Fruit fly (Drosophila melanogaster): ENCODE measurements around the gene CG6462.

Gene CG6462

DNA sequence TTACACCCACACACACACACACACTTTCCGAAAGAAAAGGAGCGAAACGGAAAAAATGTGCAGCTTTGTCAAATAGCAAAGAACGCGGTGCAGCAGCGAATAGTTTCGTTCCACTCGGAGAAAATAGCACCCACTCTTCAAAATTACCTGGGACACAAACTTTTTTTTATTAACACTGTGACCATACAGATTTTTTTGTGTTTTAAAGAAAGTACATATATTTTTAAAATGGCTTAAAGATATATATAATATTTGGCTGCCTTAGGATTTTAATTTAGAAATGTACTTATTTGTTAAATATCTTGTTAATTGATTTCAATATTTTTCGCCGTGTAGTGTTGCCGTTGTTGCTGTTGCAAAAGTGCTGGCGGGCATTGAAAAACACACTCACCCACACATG lies 47.5 kb downstream of the CG6462 start:
- peak; percentile 45 for TF ChIP-seq Gug (GFP tag; IDR thresholded peaks at IDR 0.05)
- TF ChIP-seq CG10631 (GFP tag; optimal IDR thresholded peaks at IDR 0.05) = peak; percentile 63
- peak; percentile 26 for TF ChIP-seq CG3032 (tag; optimal IDR thresholded peaks at IDR 0.05)
- no peak for TF ChIP-seq Eip93F (GFP tag; optimal IDR thresholded peaks at IDR 0.05)
- TF ChIP-seq CG4318 (GFP tag; optimal IDR thresholded peaks at IDR 0.05) = peak; percentile 56
- TF ChIP-seq pdm3 (GFP tag; optimal IDR thresholded peaks at IDR 0.05) = peak; percentile 46
- TF ChIP-seq CG6276 (GFP tag; optimal IDR thresholded peaks at IDR 0.05) = peak; percentile 19
- TF ChIP-seq CG34406 (GFP tag; optimal IDR thresholded peaks at IDR 0.05) = no peak
- no peak for TF ChIP-seq CG7368 (GFP tag; optimal IDR thresholded peaks at IDR 0.05)
- no peak for TF ChIP-seq dac (GFP tag; optimal IDR thresholded peaks at IDR 0.05)
- no peak for TF ChIP-seq Hr39 (GFP tag; optimal IDR thresholded peaks at IDR 0.05)
- no peak for TF ChIP-seq net (GFP tag; optimal IDR thresholded peaks at IDR 0.05)
- peak; percentile 19 for TF ChIP-seq CG10669 (GFP tag; optimal IDR thresholded peaks at IDR 0.05)
- peak; percentile 7 for TF ChIP-seq Sox14 (GFP tag; optimal IDR thresholded peaks at IDR 0.05)
- TF ChIP-seq fkh (GFP tag; optimal IDR thresholded peaks at IDR 0.05) = no peak
- no peak; the same call in 1 of the 2 replicates for TF ChIP-seq CG11294 (GFP tag; IDR thresholded peaks at IDR 0.05)
- peak; percentile 14 for TF ChIP-seq CG3919 (GFP tag; optimal IDR thresholded peaks at IDR 0.05)
- no peak for TF ChIP-seq CG16779 (tag; optimal IDR thresholded peaks at IDR 0.05)
- TF ChIP-seq cyc (GFP tag; optimal IDR thresholded peaks at IDR 0.05) = no peak
- peak; percentile 82 for TF ChIP-seq Eip78C (GFP tag)
- TF ChIP-seq CG32006 (GFP tag; optimal IDR thresholded peaks at IDR 0.05) = peak; percentile 72
- peak; percentile 6 for TF ChIP-seq esn (GFP tag; optimal IDR thresholded peaks at IDR 0.05)
- TF ChIP-seq CG15336 (GFP tag; IDR thresholded peaks at IDR 0.05) = peak; percentile 75
- peak; percentile 64 for TF ChIP-seq OdsH (GFP tag; optimal IDR thresholded peaks at IDR 0.05)
- no peak for TF ChIP-seq CG11762 (GFP tag; optimal IDR thresholded peaks at IDR 0.05; ENCODE audit: insufficient read depth)
- no peak for TF ChIP-seq CG1621 (tag; optimal IDR thresholded peaks at IDR 0.05)
- peak; percentile 25; the same call in 1 of the 3 replicates for TF ChIP-seq CG6163 (GFP tag; IDR thresholded peaks at IDR 0.05)
- TF ChIP-seq Hr4 (GFP tag; optimal IDR thresholded peaks at IDR 0.05) = peak; percentile 68
- TF ChIP-seq Blimp-1 (GFP tag; optimal IDR thresholded peaks at IDR 0.05) = no peak
- TF ChIP-seq CG11902 (GFP tag; optimal IDR thresholded peaks at IDR 0.05) = no peak
- TF ChIP-seq Eip75B (GFP tag; optimal IDR thresholded peaks at IDR 0.05) = peak; percentile 9
- no peak for TF ChIP-seq fd85E (GFP tag; optimal IDR thresholded peaks at IDR 0.05)
- TF ChIP-seq CG8319 (GFP tag; optimal IDR thresholded peaks at IDR 0.05) = no peak
- no peak for TF ChIP-seq Smox (GFP tag; optimal IDR thresholded peaks at IDR 0.05)
- peak; percentile 43 for TF ChIP-seq Ets96B (tag; optimal IDR thresholded peaks at IDR 0.05)
- TF ChIP-seq CG8119 (GFP tag; IDR thresholded peaks at IDR 0.05) = peak; percentile 73
- TF ChIP-seq Hr38 (GFP tag; optimal IDR thresholded peaks at IDR 0.05) = no peak
- TF ChIP-seq dsx (GFP tag; optimal IDR thresholded peaks at IDR 0.05; ENCODE audit: poor library complexity, severe bottlenecking) = no peak
- peak in 1 of 2 experiments; percentile 46 for TF ChIP-seq salr (GFP tag; optimal IDR thresholded peaks at IDR 0.05)
- TF ChIP-seq svp (GFP tag) = peak; percentile 38
- TF ChIP-seq achi (GFP tag; optimal IDR thresholded peaks at IDR 0.05) = peak; percentile 45
- no peak for TF ChIP-seq topi (GFP tag; optimal IDR thresholded peaks at IDR 0.05)
- peak; percentile 46 for TF ChIP-seq acj6 (GFP tag; optimal IDR thresholded peaks at IDR 0.05)
- TF ChIP-seq eg (GFP tag; IDR thresholded peaks at IDR 0.05) = no peak; the same call in 2 of the 3 replicates
- no peak for TF ChIP-seq CG9139 (GFP tag; optimal IDR thresholded peaks at IDR 0.05)
- TF ChIP-seq Sox15 (GFP tag; optimal IDR thresholded peaks at IDR 0.05) = no peak
- TF ChIP-seq lz (GFP tag; optimal IDR thresholded peaks at IDR 0.05) = no peak
- no peak for TF ChIP-seq spab (GFP tag; optimal IDR thresholded peaks at IDR 0.05)
- no peak for TF ChIP-seq vri (GFP tag; optimal IDR thresholded peaks at IDR 0.05)
- no peak for TF ChIP-seq Met (GFP tag; optimal IDR thresholded peaks at IDR 0.05)
